Fruit fly (Drosophila melanogaster): ENCODE results near the gene CG16853.

dm6 chr2L:13528742-13529141, 13.3 kb upstream of the CG16853 start, which contains the start of gene CG33641:
- TF ChIP-seq CTCF (optimal IDR thresholded peaks at IDR 0.05) (no peak), CG8478 (optimal IDR thresholded peaks at IDR 0.05) (no peak)

Measured in S2 (cell line).